Fruit fly (Drosophila melanogaster): ENCODE results near the gene Arfip.

DNA sequence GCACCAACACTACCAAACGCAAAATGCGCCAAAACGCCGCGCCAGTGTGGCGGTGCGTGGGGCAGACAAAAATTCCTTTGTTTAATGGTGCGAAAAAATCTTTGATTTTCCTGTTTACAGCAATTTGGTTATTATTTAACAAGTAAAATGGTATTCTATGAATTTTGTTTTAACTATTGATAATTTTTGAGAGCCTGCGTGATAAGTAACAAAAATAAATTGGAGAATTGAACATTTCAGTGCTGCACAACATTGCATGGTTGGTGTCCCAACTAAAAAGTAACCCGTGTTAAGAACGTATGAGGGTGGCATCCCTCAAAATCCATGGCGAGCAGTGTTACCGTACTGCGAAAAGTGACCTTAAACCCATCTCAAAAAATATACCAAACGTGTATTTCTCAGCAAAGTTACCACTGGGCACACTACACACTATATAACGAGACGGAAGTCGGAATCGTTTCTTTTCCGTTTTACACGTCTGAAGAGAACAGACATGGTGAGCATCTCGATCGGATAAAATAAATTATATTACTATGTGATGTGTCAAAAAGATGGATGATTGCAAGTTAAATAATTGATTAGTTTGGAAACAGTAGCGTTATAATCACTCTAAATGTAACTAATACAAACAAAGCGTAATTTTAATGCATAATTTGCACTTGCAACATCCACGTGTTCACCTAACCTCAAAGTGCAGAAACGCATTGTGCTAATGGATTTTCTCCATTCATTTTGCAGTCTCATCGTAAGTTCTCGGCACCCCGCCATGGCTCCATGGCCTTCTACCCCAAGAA lies 13.2 kb downstream of the Arfip start, which contains the start of the genes CG6693 and RpL3:
- TF ChIP-seq CG11617 (GFP tag; optimal IDR thresholded peaks at IDR 0.05): peak; percentile 84
- TF ChIP-seq CG14711 (tag; optimal IDR thresholded peaks at IDR 0.05): peak; percentile 57
- TF ChIP-seq ovo (GFP tag; optimal IDR thresholded peaks at IDR 0.05): peak; percentile 39
- peak in 1 of 2 experiments; percentile 46 for TF ChIP-seq cnc (optimal IDR thresholded peaks at IDR 0.05)
- peak; percentile 68 for TF ChIP-seq toe (GFP tag; optimal IDR thresholded peaks at IDR 0.05)
- TF ChIP-seq CG12768 (GFP tag; optimal IDR thresholded peaks at IDR 0.05): peak; percentile 85
- peak; percentile 97 for TF ChIP-seq Mnt (GFP tag; optimal IDR thresholded peaks at IDR 0.05)
- TF ChIP-seq Hr96 (GFP tag; optimal IDR thresholded peaks at IDR 0.05): peak; percentile 81
- no peak for TF ChIP-seq kay (GFP tag; ENCODE audit: borderline replicate concordance)
